Fruit fly (Drosophila melanogaster) whole organism, pupa: ENCODE measurements around the gene CG7992.

Experiments
- CG13204 ChIP-seq: fragments of 200-800 bp; sonication (Bioruptor generic); optimal IDR thresholded peaks from 2 replicates; lab custom pipeline; 2018; ENCODE audit warnings: missing biosample characterization, mild to moderate bottlenecking, missing genetic modification characterization, moderate library complexity
- CG15710 ChIP-seq: fragments of 200-800 bp; sonication (Bioruptor generic); optimal IDR thresholded peaks from 2 replicates; lab custom pipeline; 2018; ENCODE audit warnings: missing biosample characterization, mild to moderate bottlenecking, missing genetic modification characterization, moderate library complexity
- CG32121 ChIP-seq: fragments of 200-800 bp; sonication (Bioruptor generic); IDR thresholded peaks from 2 replicates; pipeline ENCODE4 v1.3.6; 2022; ENCODE audit warnings: missing biosample characterization, missing genetic modification characterization
- CG34367 ChIP-seq: fragments of 200-800 bp; sonication (Bioruptor generic); optimal IDR thresholded peaks from 2 replicates; lab custom pipeline; 2018; ENCODE audit warnings: missing biosample characterization, mild to moderate bottlenecking, missing genetic modification characterization
- CG4496 ChIP-seq: fragments of 200-800 bp; sonication (Bioruptor generic); IDR thresholded peaks from 3 replicates; pipeline ENCODE4 v1.3.6; 2022; ENCODE audit warnings: missing biosample characterization, missing genetic modification characterization
- CG8159 ChIP-seq: fragments of 200-800 bp; sonication (Bioruptor generic); optimal IDR thresholded peaks from 3 replicates; lab custom pipeline; 2018; ENCODE audit warnings: missing biosample characterization, mild to moderate bottlenecking, missing genetic modification characterization, moderate library complexity
- CG8301 ChIP-seq: fragments of 200-800 bp; sonication (Bioruptor generic); optimal IDR thresholded peaks from 2 replicates; lab custom pipeline; 2018; ENCODE audit warnings: missing biosample characterization, mild to moderate bottlenecking, missing genetic modification characterization
- EcR ChIP-seq: fragments of 200-800 bp; sonication (Bioruptor generic); optimal IDR thresholded peaks from 3 replicates; lab custom pipeline; 2019; ENCODE audit warnings: missing biosample characterization, missing genetic modification characterization, mild to moderate bottlenecking, moderate library complexity, missing genetic modification reagents
- Snoo ChIP-seq: fragments of 200-800 bp; sonication (Bioruptor generic); optimal IDR thresholded peaks from 3 replicates; lab custom pipeline; 2017; ENCODE audit warnings: missing biosample characterization, mild to moderate bottlenecking, missing genetic modification characterization, inconsistent platforms
- fd96Ca ChIP-seq: fragments of 200-800 bp; sonication (Bioruptor generic); IDR thresholded peaks from 3 replicates; pipeline ENCODE4 v1.3.6; 2022; ENCODE audit warnings: missing biosample characterization, missing genetic modification characterization
- rn ChIP-seq: fragments of 200-800 bp; sonication (Bioruptor generic); IDR thresholded peaks from 2 replicates; pipeline ENCODE4 v1.3.6; 2022; ENCODE audit warnings: missing biosample characterization, missing genetic modification characterization

dm6 chrX:19247200-19248052 is at the start of gene CG7992:
- TF ChIP-seq EcR (GFP tag; lab: Kevin White, UChicago) (no peak), CG32121 (GFP tag; lab: Robert Waterston, UW) (no peak), CG4496 (GFP tag; lab: Robert Waterston, UW) (0 out of 3 replicates have a peak, but pooled peaks have one; percentile 39), CG13204 (no peak), CG34367 (tag; lab: Kevin White, UChicago) (no peak), rn (GFP tag; lab: Robert Waterston, UW) (no peak), CG8159 (tag; lab: Kevin White, UChicago) (peak; percentile 40), fd96Ca (GFP tag; lab: Robert Waterston, UW) (no peak), CG15710 (tag; lab: Kevin White, UChicago) (no peak), Snoo (tag; lab: Kevin White, UChicago) (no peak), CG8301 (no peak)
